Worm (Caenorhabditis elegans) whole organism, L1 larva: Measurements from ENCODE around the gene srbc-31.

Experiments
- C34B4.2 ChIP-seq: sonication (generic microtip); optimal IDR thresholded peaks from 2 replicates; lab custom pipeline; 2017; ENCODE audit warnings: mild to moderate bottlenecking, missing genetic modification characterization, missing compliant biosample characterization
- aha-1 ChIP-seq: fragments of 150-350 bp; optimal IDR thresholded peaks from 2 replicates; lab custom pipeline; 2014; ENCODE audit warnings: missing biosample characterization, missing genetic modification characterization
- blmp-1 ChIP-seq: fragments of 150-350 bp; optimal IDR thresholded peaks from 2 replicates; lab custom pipeline; 2014; ENCODE audit warnings: missing biosample characterization, missing genetic modification characterization
- ceh-8 ChIP-seq: fragments of 200-800 bp; sonication (Bioruptor generic); optimal IDR thresholded peaks from 2 replicates; lab custom pipeline; 2018; ENCODE audit warnings: mild to moderate bottlenecking, missing genetic modification characterization, moderate library complexity, missing compliant biosample characterization
- ceh-82 ChIP-seq, 3 experiments: fragments of 150-350 bp in 1 of 3; sonication (generic microtip) in 2 of 3; optimal IDR thresholded peaks; 2 replicates each; lab custom pipeline; 2014 to 2017; ENCODE audit warnings: missing biosample characterization in 3 of 3, missing genetic modification characterization in 3 of 3
- efl-1 ChIP-seq, 4 experiments: fragments of 150-350 bp; optimal IDR thresholded peaks in 3 of 4; peaks in 1 of 4; 1 replicate in 1 of 4; 2 replicates in 3 of 4; lab custom pipeline; 2014; ENCODE audit warnings: missing biosample characterization in 2 of 4, missing genetic modification characterization in 2 of 4, missing genetic modification reagents in 2 of 4
- efl-3 ChIP-seq: fragments of 200-800 bp; sonication (Bioruptor generic); optimal IDR thresholded peaks from 2 replicates; lab custom pipeline; 2018; ENCODE audit warnings: mild to moderate bottlenecking, missing genetic modification characterization, missing compliant biosample characterization
- elt-2 ChIP-seq: sonication (generic microtip); optimal IDR thresholded peaks from 2 replicates; lab custom pipeline; 2016; ENCODE audit warnings: missing genetic modification characterization, mild to moderate bottlenecking, inconsistent platforms, missing compliant biosample characterization, missing genetic modification reagents
- fkh-10 ChIP-seq: sonication (generic microtip); optimal IDR thresholded peaks from 2 replicates; lab custom pipeline; 2017; ENCODE audit warnings: missing biosample characterization, missing genetic modification reagents, missing genetic modification characterization
- fkh-8 ChIP-seq: sonication (generic microtip); optimal IDR thresholded peaks from 2 replicates; lab custom pipeline; 2016; ENCODE audit warnings: mild to moderate bottlenecking, missing genetic modification characterization, missing compliant biosample characterization
- grh-1 ChIP-seq: fragments of 200-800 bp; sonication (Bioruptor generic); IDR thresholded peaks from 2 replicates; pipeline ENCODE4 v1.3.6; 2022; ENCODE audit warnings: missing genetic modification reagents, missing genetic modification characterization, missing compliant biosample characterization
- irx-1 ChIP-seq: sonication (generic microtip); optimal IDR thresholded peaks from 2 replicates; lab custom pipeline; 2016; ENCODE audit warnings: missing genetic modification characterization, missing compliant biosample characterization
- isw-1 ChIP-seq: fragments of 200-800 bp; sonication (Bioruptor generic); IDR thresholded peaks from 2 replicates; pipeline ENCODE4 v1.3.6; 2022; ENCODE audit warnings: missing genetic modification characterization, missing compliant biosample characterization
- lin-13 ChIP-seq: fragments of 150-350 bp; optimal IDR thresholded peaks from 2 replicates; lab custom pipeline; 2014; ENCODE audit warnings: missing biosample characterization, missing genetic modification reagents, missing genetic modification characterization
- lin-14 ChIP-seq: fragments of 200-800 bp; sonication (Bioruptor generic); optimal IDR thresholded peaks from 2 replicates; lab custom pipeline; 2018; ENCODE audit warnings: mild to moderate bottlenecking, missing genetic modification characterization, moderate library complexity, missing compliant biosample characterization
- mab-9 ChIP-seq: fragments of 200-800 bp; sonication (Bioruptor generic); IDR thresholded peaks from 2 replicates; pipeline ENCODE4 v1.3.6; 2022; ENCODE audit warnings: missing genetic modification reagents, missing genetic modification characterization, missing compliant biosample characterization
- nhr-12 ChIP-seq: sonication (generic microtip); optimal IDR thresholded peaks from 2 replicates; lab custom pipeline; 2017; ENCODE audit warnings: missing biosample characterization, missing genetic modification characterization
- nhr-20 ChIP-seq: sonication (generic microtip); optimal IDR thresholded peaks from 2 replicates; lab custom pipeline; 2016; ENCODE audit warnings: mild to moderate bottlenecking, missing genetic modification characterization, missing compliant biosample characterization
- nhr-237 ChIP-seq: fragments of 150-350 bp; optimal IDR thresholded peaks from 2 replicates; lab custom pipeline; 2014; ENCODE audit warnings: missing biosample characterization, missing genetic modification characterization
- nhr-28 ChIP-seq: fragments of 150-350 bp; optimal IDR thresholded peaks from 2 replicates; lab custom pipeline; 2014; ENCODE audit warnings: missing biosample characterization, missing genetic modification characterization
- nhr-85 ChIP-seq: sonication (generic microtip); peaks from one replicate; lab custom pipeline; 2016; ENCODE audit warnings: missing genetic modification characterization, inconsistent platforms, missing compliant biosample characterization
- pag-3 ChIP-seq: sonication (generic microtip); optimal IDR thresholded peaks from 2 replicates; lab custom pipeline; 2017; ENCODE audit warnings: missing genetic modification characterization, mild to moderate bottlenecking, missing compliant biosample characterization, antibody characterized with exemption, borderline replicate concordance; ENCODE audit not compliant: insufficient read depth
- pqm-1 ChIP-seq: sonication (generic microtip); optimal IDR thresholded peaks from 3 replicates; lab custom pipeline; 2017; ENCODE audit warnings: missing biosample characterization, missing genetic modification characterization
- skn-1 ChIP-seq: fragments of 150-350 bp; optimal IDR thresholded peaks from 2 replicates; lab custom pipeline; 2014; ENCODE audit warnings: missing biosample characterization, missing genetic modification characterization
- snu-23 ChIP-seq: sonication (generic microtip); optimal IDR thresholded peaks from 2 replicates; lab custom pipeline; 2016; ENCODE audit warnings: missing genetic modification characterization, missing compliant biosample characterization
- sup-37 ChIP-seq: fragments of 200-800 bp; sonication (Bioruptor generic); optimal IDR thresholded peaks from 2 replicates; lab custom pipeline; 2018; ENCODE audit warnings: mild to moderate bottlenecking, missing genetic modification characterization, missing compliant biosample characterization
- unc-98 ChIP-seq: fragments of 200-800 bp; sonication (Bioruptor generic); IDR thresholded peaks from 2 replicates; pipeline ENCODE4 v1.3.6; 2022; ENCODE audit warnings: missing genetic modification characterization, missing compliant biosample characterization
- ztf-4 ChIP-seq: fragments of 150-350 bp; optimal IDR thresholded peaks from 2 replicates; lab custom pipeline; 2014; ENCODE audit warnings: missing biosample characterization, missing genetic modification characterization

srbc-31 gene

DNA sequence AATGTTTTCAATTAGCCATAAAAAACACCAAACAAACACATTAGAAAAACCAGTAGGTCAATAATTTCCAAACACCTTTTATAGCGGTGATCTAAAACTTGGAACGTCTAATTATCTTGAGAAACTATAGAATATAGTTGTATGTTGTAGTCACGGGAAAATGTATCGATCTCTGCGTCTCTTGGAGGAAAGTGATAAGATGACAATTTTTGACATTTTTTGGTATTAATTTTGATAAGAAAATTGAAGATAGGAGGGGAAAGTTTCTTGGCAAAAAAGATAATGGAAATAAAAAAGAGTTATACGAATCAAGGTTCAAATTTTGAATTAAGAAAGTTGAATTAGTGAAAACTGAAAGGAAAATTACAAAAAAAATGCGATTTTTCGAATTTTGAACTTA is 28.3 kb upstream of the srbc-31 start (continued):
- TF ChIP-seq lin-14 (GFP tag; lab: Kevin White, UChicago), result no peak
- TF ChIP-seq efl-3 (GFP tag; lab: Kevin White, UChicago), result no peak
- TF ChIP-seq ztf-4 (tag; lab: Kevin White, UChicago), result no peak
- no peak for TF ChIP-seq snu-23
- TF ChIP-seq fkh-10 (GFP tag; lab: Kevin White, UChicago), result no peak
- no peak for TF ChIP-seq nhr-28 (tag; lab: Kevin White, UChicago)
- TF ChIP-seq nhr-20, result peak; percentile 84

DNA sequence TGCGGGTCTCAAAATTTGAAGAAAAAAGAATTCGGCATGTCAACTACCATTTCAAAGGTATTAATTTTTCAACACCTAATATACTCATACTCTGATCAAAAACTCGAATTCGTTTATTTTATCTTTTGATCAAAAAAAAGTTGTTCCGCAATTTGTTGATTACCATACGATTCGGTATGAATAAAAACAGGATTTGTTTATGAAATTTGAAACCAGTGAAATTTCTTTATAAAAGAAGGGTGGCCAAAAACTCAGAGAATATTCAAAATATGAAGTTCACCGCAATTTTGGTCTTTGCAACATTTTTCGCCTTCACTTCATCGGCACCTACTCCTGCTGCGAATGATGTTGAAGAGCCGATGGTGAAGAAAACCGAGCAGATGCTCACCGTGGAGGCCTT is 24.6 kb upstream of the srbc-31 start, which contains the start of the genes C07G3.8 and C07G3.10:
Gene C07G3.8, minus strand, starts transcription at position 101 of the 400 bp plus-strand sequence.
Gene C07G3.10, plus strand, starts transcription at position 270 of the 400 bp plus-strand sequence.
- TF ChIP-seq skn-1, result no peak
- TF ChIP-seq, all 84 proteins: peak for 0

DNA sequence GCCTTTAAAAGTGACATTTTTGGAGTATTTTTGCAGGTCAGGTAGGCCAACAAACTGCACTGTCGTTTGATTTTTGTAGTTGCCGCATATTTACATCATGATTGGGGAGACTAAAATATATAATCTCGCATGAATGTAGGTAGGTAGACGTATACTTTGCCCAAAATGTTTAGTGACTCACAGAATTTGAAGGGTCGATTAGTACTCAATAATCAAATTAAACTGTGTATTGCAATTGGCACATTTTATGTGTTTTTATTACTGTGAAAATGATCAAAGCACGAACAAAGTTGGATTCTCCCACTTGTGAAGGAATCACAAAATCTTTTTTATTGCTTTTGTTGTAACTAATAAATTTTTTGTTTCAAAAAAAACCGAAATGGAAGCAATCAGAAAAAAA is 19.5 kb upstream of the srbc-31 start, which contains the start of gene C07G3.15:
Gene C07G3.15, minus strand, starts transcription at position 101 of the 400 bp plus-strand sequence.
- TF ChIP-seq nhr-237 (tag; lab: Kevin White, UChicago), result no peak
- no peak for TF ChIP-seq ceh-82 (tag; optimal IDR thresholded peaks at IDR 0.05; lab: Kevin White, UChicago)
- TF ChIP-seq isw-1, result no peak
- TF ChIP-seq pqm-1 (tag; lab: Kevin White, UChicago), result no peak

DNA sequence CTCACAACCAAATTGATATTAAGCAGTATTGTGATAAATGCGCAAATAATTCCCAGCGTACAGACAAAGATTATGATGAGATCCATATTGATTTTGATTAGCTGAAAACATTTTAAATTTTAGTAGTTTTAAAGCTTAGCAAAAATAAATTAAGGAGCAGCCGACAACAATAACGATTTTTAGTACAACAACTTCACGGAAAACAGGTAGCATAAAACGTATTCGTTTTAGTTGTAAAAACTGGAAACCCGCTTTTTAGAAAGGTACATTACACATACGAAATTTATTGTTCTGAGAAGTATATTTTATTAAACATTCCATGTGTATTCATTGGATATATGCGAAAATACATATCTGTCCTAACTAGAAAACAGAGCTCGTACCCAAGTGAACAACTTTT is 13.0 kb upstream of the srbc-31 start, which contains the start of gene srbc-36:
Gene srbc-36, minus strand, starts transcription at position 101 of the 400 bp plus-strand sequence.
- TF ChIP-seq sup-37 (GFP tag; lab: Kevin White, UChicago) (no peak), snu-23 (no peak), nhr-85 (no peak), nhr-12 (tag; lab: Kevin White, UChicago) (no peak), lin-13 (GFP tag; lab: Kevin White, UChicago) (no peak), grh-1 (GFP tag; lab: Robert Waterston, UW) (no peak), blmp-1 (tag; lab: Kevin White, UChicago) (no peak), ceh-82 (tag; optimal IDR thresholded peaks at IDR 0.05; lab: Kevin White, UChicago) (no peak), aha-1 (tag; lab: Kevin White, UChicago) (no peak), irx-1 (no peak), fkh-10 (GFP tag; lab: Kevin White, UChicago) (no peak), ceh-8 (GFP tag; lab: Kevin White, UChicago) (no peak), unc-98 (GFP tag; lab: Robert Waterston, UW) (no peak)

DNA sequence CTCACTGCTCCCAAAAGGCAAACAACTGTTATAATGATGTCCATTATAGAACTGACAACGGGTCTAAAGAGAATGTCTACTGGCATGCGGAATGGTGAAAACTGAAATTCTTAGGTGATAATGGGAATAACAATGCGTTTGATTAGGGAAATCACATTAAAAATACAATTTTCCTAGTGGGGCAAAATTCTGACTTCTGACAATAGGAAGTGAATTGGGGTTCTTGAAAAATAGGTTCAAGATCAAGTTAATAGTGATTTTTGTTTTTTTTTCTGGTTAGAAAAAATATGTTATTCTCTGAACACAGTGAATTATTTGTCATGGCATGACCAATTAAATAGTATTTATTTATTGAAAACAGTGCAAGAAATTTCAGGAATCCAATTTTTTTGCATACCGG is 9.5 kb upstream of the srbc-31 start, which contains the start of gene srbc-32:
Gene srbc-32, minus strand, starts transcription at position 101 of the 400 bp plus-strand sequence.
- no peak for TF ChIP-seq skn-1

DNA sequence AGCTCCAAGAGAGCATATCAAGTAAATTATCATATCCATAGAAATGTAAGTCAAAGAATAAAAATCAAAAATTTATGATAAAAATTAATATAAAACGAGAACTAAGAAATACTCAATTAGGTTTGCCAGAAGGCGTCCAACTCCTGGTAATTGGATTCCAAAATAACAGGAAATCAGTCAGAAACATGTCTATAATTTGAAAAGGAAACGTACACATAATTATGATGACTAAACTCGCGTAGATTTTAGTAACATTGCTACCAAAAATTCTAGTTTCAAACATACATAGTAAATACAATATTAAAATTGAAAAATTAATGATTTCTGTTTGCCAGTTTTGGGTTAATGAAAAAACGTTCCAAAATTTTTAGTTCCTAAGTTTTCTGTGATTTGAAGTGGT is 7.3 kb upstream of the srbc-31 start, which contains the start of gene srbc-33:
Gene srbc-33, minus strand, starts transcription at position 101 of the 400 bp plus-strand sequence.
- TF ChIP-seq pag-3 (tag; lab: Kevin White, UChicago) (no peak), fkh-8 (tag; lab: Kevin White, UChicago) (peak; percentile 16)

DNA sequence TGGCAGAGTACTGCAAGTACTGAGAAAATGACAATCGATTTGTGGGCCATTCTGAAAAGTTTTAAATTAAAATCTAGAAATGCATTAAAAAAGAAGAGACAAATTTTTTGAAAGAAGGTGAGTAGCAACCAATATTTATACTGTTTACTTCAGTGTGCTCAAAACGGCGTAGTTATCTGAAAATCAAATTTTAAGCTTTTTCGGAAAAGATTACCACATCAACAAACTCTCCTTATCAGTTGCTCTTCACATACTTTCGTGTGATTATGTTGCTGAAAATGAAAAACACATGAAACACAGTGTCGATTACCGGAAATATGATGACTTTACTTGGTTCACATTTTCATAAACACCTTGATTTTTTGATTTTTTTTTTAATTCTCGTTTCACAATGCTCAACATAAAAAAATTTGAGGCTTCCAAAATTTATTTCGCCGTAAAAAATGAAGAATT is 5.2 kb upstream of the srbc-31 start, which contains the start of gene lys-7:
Gene lys-7, minus strand, starts transcription at position 51 of the 453 bp plus-strand sequence.
- TF ChIP-seq elt-2 (tag; lab: Kevin White, UChicago) (peak; percentile 76), mab-9 (GFP tag; lab: Robert Waterston, UW) (no peak)

DNA sequence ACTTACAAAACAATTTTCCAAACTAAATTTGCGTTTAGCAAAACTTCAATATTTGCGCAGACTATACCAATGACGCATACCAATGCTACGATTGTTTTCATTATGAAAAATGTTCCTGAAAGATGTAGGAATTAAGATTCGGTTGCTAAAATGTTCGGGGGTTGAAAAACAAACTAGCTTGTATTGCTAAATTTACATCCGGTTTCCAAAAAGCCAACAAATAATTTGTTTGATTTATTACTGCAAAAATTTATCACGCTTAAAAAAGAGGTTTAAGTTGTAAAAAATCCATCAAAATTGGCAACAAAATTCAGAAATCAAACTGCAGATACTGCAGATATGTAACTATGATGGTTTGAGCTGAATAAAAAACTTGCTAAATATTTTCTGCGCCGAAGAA is 3.0 kb upstream of the srbc-31 start, which contains the start of gene srbc-30:
Gene srbc-30, minus strand, starts transcription at position 101 of the 400 bp plus-strand sequence.
- TF ChIP-seq C34B4.2 (tag; lab: Kevin White, UChicago) (no peak), efl-1 (optimal IDR thresholded peaks at IDR 0.05; lab: Kevin White, UChicago) (no peak), efl-1 (GFP tag; optimal IDR thresholded peaks at IDR 0.05 in 1 of 2; lab: Kevin White, UChicago) (peak in 1 of 2 experiments; percentile 9)
- TF ChIP-seq, all 84 proteins: peak for 1
